Fruit fly (Drosophila melanogaster): Measurements from ENCODE around the gene CG14315.

DNA sequence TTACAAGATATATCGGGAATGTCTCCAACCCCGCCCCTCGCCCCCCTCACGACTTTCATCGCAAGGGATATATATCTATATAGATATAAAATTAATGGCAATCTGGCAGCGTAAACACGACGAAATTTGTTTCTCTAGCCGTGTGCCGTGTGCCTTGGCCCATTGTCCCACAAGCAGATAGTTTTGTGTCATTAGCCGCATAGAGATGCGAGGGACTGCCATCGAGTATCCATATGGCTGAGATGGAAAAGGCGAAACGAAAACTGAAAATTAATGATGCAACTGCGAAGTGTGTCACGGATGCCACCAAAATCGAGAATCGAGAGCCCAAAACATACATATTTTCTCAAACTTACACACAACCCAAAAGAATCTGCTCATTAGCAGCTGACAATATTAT lies 43.7 kb upstream of the CG14315 start:
- TF ChIP-seq cnc (optimal IDR thresholded peaks at IDR 0.05) = no peak
- no peak for TF ChIP-seq Crg-1 (GFP tag; optimal IDR thresholded peaks at IDR 0.05)
- no peak for TF ChIP-seq Hr96 (GFP tag; optimal IDR thresholded peaks at IDR 0.05)
- TF ChIP-seq CG5204 (GFP tag; optimal IDR thresholded peaks at IDR 0.05) = no peak
- no peak for TF ChIP-seq cic (GFP tag; optimal IDR thresholded peaks at IDR 0.05)
